Fruit fly (Drosophila melanogaster) whole organism, embryonic: ENCODE results near the gene Reck.

Experiments used
- CG11085 ChIP-seq: fragments of 200-800 bp; sonication (Bioruptor generic); IDR thresholded peaks from 2 replicates; pipeline ENCODE4 v1.3.6; 2022; ENCODE audit warnings: missing biosample characterization, missing genetic modification characterization
- CG11456 ChIP-seq: fragments of 200-800 bp; sonication (Bioruptor generic); IDR thresholded peaks from 3 replicates; pipeline ENCODE4 v1.3.6; 2022; ENCODE audit warnings: missing biosample characterization, missing genetic modification characterization
- CG1233 ChIP-seq: fragments of 200-800 bp; sonication (Bioruptor generic); optimal IDR thresholded peaks from 4 replicates; lab custom pipeline; 2018; ENCODE audit warnings: missing biosample characterization, mild to moderate bottlenecking, missing genetic modification characterization
- CG12769 ChIP-seq: fragments of 200-800 bp; sonication (Bioruptor generic); optimal IDR thresholded peaks from 2 replicates; lab custom pipeline; 2019; ENCODE audit warnings: missing biosample characterization, mild to moderate bottlenecking, missing genetic modification characterization, moderate library complexity
- CG13296 ChIP-seq: fragments of 200-800 bp; sonication (Bioruptor generic); optimal IDR thresholded peaks from 3 replicates; lab custom pipeline; 2018; ENCODE audit warnings: missing biosample characterization, mild to moderate bottlenecking, missing genetic modification characterization
- CG13775 ChIP-seq: fragments of 200-800 bp; sonication (Bioruptor generic); optimal IDR thresholded peaks from 3 replicates; lab custom pipeline; 2017; ENCODE audit warnings: missing biosample characterization, mild to moderate bottlenecking, missing genetic modification characterization
- CG1529 ChIP-seq: fragments of 200-800 bp; sonication (Bioruptor generic); optimal IDR thresholded peaks from 3 replicates; lab custom pipeline; 2018; ENCODE audit warnings: missing biosample characterization, missing genetic modification characterization
- CG1603 ChIP-seq: fragments of 200-800 bp; sonication (Bioruptor generic); optimal IDR thresholded peaks from 2 replicates; lab custom pipeline; 2019; ENCODE audit warnings: missing biosample characterization, mild to moderate bottlenecking, missing genetic modification characterization, moderate library complexity
- CG17359 ChIP-seq: fragments of 200-800 bp; sonication (Bioruptor generic); optimal IDR thresholded peaks from 3 replicates; lab custom pipeline; 2018; ENCODE audit warnings: missing biosample characterization, mild to moderate bottlenecking, missing genetic modification characterization, moderate library complexity
- CG18011 ChIP-seq: fragments of 200-800 bp; sonication (Bioruptor generic); optimal IDR thresholded peaks from 2 replicates; lab custom pipeline; 2017; ENCODE audit warnings: missing biosample characterization, missing genetic modification characterization, mild to moderate bottlenecking, moderate library complexity, missing genotype
- CG31388 ChIP-seq: fragments of 200-800 bp; sonication (Bioruptor generic); optimal IDR thresholded peaks from 2 replicates; lab custom pipeline; 2016; ENCODE audit warnings: missing biosample characterization, missing genetic modification characterization
- CG3407 ChIP-seq: fragments of 200-800 bp; sonication (Bioruptor generic); optimal IDR thresholded peaks from 2 replicates; lab custom pipeline; 2018; ENCODE audit warnings: missing biosample characterization, mild to moderate bottlenecking, missing genetic modification characterization
- CG42726 ChIP-seq: fragments of 200-800 bp; sonication (Bioruptor generic); IDR thresholded peaks from 2 replicates; pipeline ENCODE4 v1.3.6; 2022; ENCODE audit warnings: missing biosample characterization, missing genetic modification characterization; ENCODE audit not compliant: partially characterized antibody
- CG4707 ChIP-seq: fragments of 200-800 bp; sonication (Bioruptor generic); optimal IDR thresholded peaks from 2 replicates; lab custom pipeline; 2018; ENCODE audit warnings: missing biosample characterization, mild to moderate bottlenecking, missing genetic modification characterization, moderate library complexity
- CG4730 ChIP-seq: fragments of 200-800 bp; sonication (Bioruptor generic); IDR thresholded peaks from 2 replicates; pipeline ENCODE4 v1.3.6; 2022; ENCODE audit warnings: missing biosample characterization, missing genetic modification characterization
- CG7928 ChIP-seq: fragments of 200-800 bp; sonication (Bioruptor generic); optimal IDR thresholded peaks from 2 replicates; lab custom pipeline; 2017; ENCODE audit warnings: missing biosample characterization, mild to moderate bottlenecking, missing genetic modification characterization
- CG8089 ChIP-seq: fragments of 200-800 bp; sonication (Bioruptor generic); optimal IDR thresholded peaks from 3 replicates; lab custom pipeline; 2016; ENCODE audit warnings: missing biosample characterization, missing genetic modification characterization
- CG9215 ChIP-seq: fragments of 200-800 bp; sonication (Bioruptor generic); IDR thresholded peaks from 2 replicates; pipeline ENCODE4 v1.3.6; 2022; ENCODE audit warnings: missing biosample characterization, missing genetic modification characterization
- CTCF ChIP-seq: fragments of 200-800 bp; sonication (Bioruptor generic); optimal IDR thresholded peaks from 2 replicates; lab custom pipeline; 2017; ENCODE audit warnings: missing biosample characterization, mild to moderate bottlenecking, missing genetic modification characterization, moderate library complexity
- Dref ChIP-seq: fragments of 200-800 bp; sonication (Bioruptor generic); IDR thresholded peaks from 2 replicates; pipeline ENCODE4 v1.3.6; 2022; ENCODE audit warnings: missing biosample characterization, missing genetic modification characterization
- Fer3 ChIP-seq: fragments of 200-800 bp; sonication (Bioruptor generic); optimal IDR thresholded peaks from 2 replicates; lab custom pipeline; 2018; ENCODE audit warnings: missing biosample characterization, mild to moderate bottlenecking, missing genetic modification characterization, moderate library complexity
- H15 ChIP-seq: fragments of 200-800 bp; sonication (Bioruptor generic); IDR thresholded peaks from 3 replicates; pipeline ENCODE4 v1.3.6; 2022; ENCODE audit warnings: missing biosample characterization, missing genetic modification characterization
- HLH54F ChIP-seq: fragments of 200-800 bp; sonication (Bioruptor generic); optimal IDR thresholded peaks from 3 replicates; lab custom pipeline; 2016; ENCODE audit warnings: missing biosample characterization, missing genetic modification characterization
- HLHmδ ChIP-seq: fragments of 200-800 bp; sonication (Bioruptor generic); optimal IDR thresholded peaks from 2 replicates; lab custom pipeline; 2018; ENCODE audit warnings: missing biosample characterization, mild to moderate bottlenecking, missing genetic modification characterization, moderate library complexity
- Meics ChIP-seq: fragments of 200-800 bp; sonication (Bioruptor generic); optimal IDR thresholded peaks from 2 replicates; lab custom pipeline; 2017; ENCODE audit warnings: missing biosample characterization, mild to moderate bottlenecking, missing genetic modification characterization
- Mrtf ChIP-seq: fragments of 200-800 bp; sonication (Bioruptor generic); IDR thresholded peaks from 3 replicates; pipeline ENCODE4 v1.3.6; 2022; ENCODE audit warnings: missing biosample characterization, missing genetic modification characterization
- NK7.1 ChIP-seq: fragments of 200-800 bp; sonication (Bioruptor generic); optimal IDR thresholded peaks from 3 replicates; lab custom pipeline; 2016; ENCODE audit warnings: missing biosample characterization, missing genetic modification characterization
- Nf-YC ChIP-seq: fragments of 200-800 bp; optimal IDR thresholded peaks from 3 replicates; lab custom pipeline; 2019; ENCODE audit warnings: missing biosample characterization, mild to moderate bottlenecking, missing genetic modification characterization, moderate library complexity
- Opbp ChIP-seq: fragments of 200-800 bp; sonication (Bioruptor generic); IDR thresholded peaks from 3 replicates; pipeline ENCODE4 v1.3.6; 2022; ENCODE audit warnings: missing biosample characterization, missing genetic modification characterization; ENCODE audit not compliant: partially characterized antibody
- Stat92E ChIP-seq, 3 experiments: fragments of >200 bp in 2 of 3; fragments of 200-800 bp in 1 of 3; sonication (Bioruptor generic) in 1 of 3; optimal IDR thresholded peaks; 2 replicates each; lab custom pipeline; 2017 to 2019; ENCODE audit warnings: missing biosample characterization in 3 of 3, missing genetic modification characterization in 3 of 3, mild to moderate bottlenecking in 1 of 3, moderate library complexity in 1 of 3
- YL-1 ChIP-seq: fragments of 200-800 bp; sonication (Bioruptor generic); optimal IDR thresholded peaks from 3 replicates; lab custom pipeline; 2017; ENCODE audit warnings: missing biosample characterization, mild to moderate bottlenecking, missing genetic modification characterization
- abd-A ChIP-seq: fragments of 200-800 bp; sonication (Bioruptor generic); optimal IDR thresholded peaks from 3 replicates; lab custom pipeline; 2019; ENCODE audit warnings: missing biosample characterization, mild to moderate bottlenecking, missing genetic modification characterization, moderate library complexity
- al ChIP-seq: fragments of 200-800 bp; sonication (Bioruptor generic); IDR thresholded peaks from 2 replicates; pipeline ENCODE4 v1.3.6; 2022; ENCODE audit warnings: missing biosample characterization, missing genetic modification characterization
- az2 ChIP-seq: fragments of 200-800 bp; sonication (Bioruptor generic); optimal IDR thresholded peaks from 3 replicates; lab custom pipeline; 2016; ENCODE audit warnings: missing biosample characterization, missing genetic modification characterization
- caup ChIP-seq: fragments of 200-800 bp; sonication (Bioruptor generic); optimal IDR thresholded peaks from 3 replicates; lab custom pipeline; 2017; ENCODE audit warnings: missing biosample characterization, mild to moderate bottlenecking, missing genetic modification characterization, moderate library complexity; ENCODE audit not compliant: severe bottlenecking
- corto ChIP-seq: fragments of 200-800 bp; sonication (Bioruptor generic); optimal IDR thresholded peaks from 2 replicates; lab custom pipeline; 2016; ENCODE audit warnings: missing biosample characterization, mild to moderate bottlenecking, missing genetic modification characterization, moderate library complexity
- danr ChIP-seq: fragments of 200-800 bp; sonication (Bioruptor generic); IDR thresholded peaks from 2 replicates; pipeline ENCODE4 v1.3.6; 2022; ENCODE audit warnings: missing biosample characterization, missing genetic modification characterization
- en ChIP-seq: fragments of 200-800 bp; sonication (Bioruptor generic); optimal IDR thresholded peaks from 2 replicates; lab custom pipeline; 2016; ENCODE audit warnings: missing biosample characterization, missing genetic modification characterization
- hbn ChIP-seq: fragments of 200-800 bp; sonication (Bioruptor generic); IDR thresholded peaks from 2 replicates; pipeline ENCODE4 v1.3.6; 2022; ENCODE audit warnings: missing biosample characterization, missing genetic modification characterization; ENCODE audit not compliant: partially characterized antibody
- mam ChIP-seq: fragments of 200-800 bp; sonication (Bioruptor generic); optimal IDR thresholded peaks from 3 replicates; lab custom pipeline; 2016; ENCODE audit warnings: missing biosample characterization, missing genetic modification characterization
- mirr ChIP-seq: fragments of 200-800 bp; sonication (Bioruptor generic); optimal IDR thresholded peaks from 3 replicates; lab custom pipeline; 2018; ENCODE audit warnings: missing biosample characterization, mild to moderate bottlenecking, missing genetic modification characterization
- nau ChIP-seq: fragments of 200-800 bp; sonication (Bioruptor generic); optimal IDR thresholded peaks from 3 replicates; lab custom pipeline; 2017; ENCODE audit warnings: missing biosample characterization, mild to moderate bottlenecking, missing genetic modification characterization, missing genetic modification reagents
- otp ChIP-seq: fragments of 200-800 bp; sonication (Bioruptor generic); IDR thresholded peaks from 3 replicates; pipeline ENCODE4, ENCODE4 v1.3.6; 2022; ENCODE audit warnings: missing biosample characterization, missing genetic modification characterization
- pita ChIP-seq: fragments of 200-800 bp; sonication (Bioruptor generic); optimal IDR thresholded peaks from 2 replicates; lab custom pipeline; 2017; ENCODE audit warnings: missing biosample characterization, mild to moderate bottlenecking, missing genetic modification characterization
- run ChIP-seq: fragments of 200-800 bp; sonication (Bioruptor generic); optimal IDR thresholded peaks from 3 replicates; lab custom pipeline; 2018; ENCODE audit warnings: missing biosample characterization, mild to moderate bottlenecking, missing genetic modification characterization
- slbo ChIP-seq: fragments of 200-800 bp; sonication (Bioruptor generic); IDR thresholded peaks from 2 replicates; pipeline ENCODE4 v1.3.6; 2022; ENCODE audit warnings: missing biosample characterization, missing genetic modification characterization
- sqz ChIP-seq: fragments of 200-800 bp; sonication (Bioruptor generic); optimal IDR thresholded peaks from 3 replicates; lab custom pipeline; 2018; ENCODE audit warnings: missing biosample characterization, mild to moderate bottlenecking, missing genetic modification characterization
- toy ChIP-seq: fragments of 200-800 bp; sonication (Bioruptor generic); IDR thresholded peaks from 2 replicates; pipeline ENCODE4 v1.3.6; 2022; ENCODE audit warnings: missing biosample characterization, missing genetic modification characterization
- tup ChIP-seq: fragments of 200-800 bp; sonication (Bioruptor generic); optimal IDR thresholded peaks from 2 replicates; lab custom pipeline; 2016; ENCODE audit warnings: missing biosample characterization, mild to moderate bottlenecking, missing genetic modification characterization, moderate library complexity
- tx ChIP-seq: fragments of 200-800 bp; sonication (Bioruptor generic); optimal IDR thresholded peaks from 2 replicates; lab custom pipeline; 2016; ENCODE audit warnings: missing biosample characterization, missing genetic modification characterization
- unc-4 ChIP-seq: fragments of 200-800 bp; sonication (Bioruptor generic); IDR thresholded peaks from 2 replicates; pipeline ENCODE4 v1.3.6; 2022; ENCODE audit warnings: missing biosample characterization, missing genetic modification characterization; ENCODE audit not compliant: partially characterized antibody

Gene Reck

DNA sequence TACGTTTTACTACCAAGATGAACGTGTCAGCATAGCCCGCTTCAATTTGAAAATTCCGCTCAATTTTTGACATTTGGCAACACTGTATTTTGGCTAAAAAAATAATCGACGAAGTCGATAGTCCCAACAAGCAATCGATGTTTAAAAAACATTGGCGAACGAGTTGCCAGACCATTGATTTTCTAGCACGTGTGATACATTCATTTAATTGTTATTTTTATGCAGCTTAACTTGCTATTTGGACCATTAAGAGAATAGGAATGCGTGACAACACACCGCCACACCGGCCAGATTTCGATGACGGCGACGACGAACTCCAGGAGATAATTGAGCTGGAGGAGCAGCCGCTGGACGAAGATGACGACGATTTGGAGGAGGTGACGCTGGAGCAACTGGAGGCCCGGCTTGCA lies 31.2 kb downstream of the Reck start, which contains the start of gene CG5114 (continued):
- peak; percentile 43 for TF ChIP-seq tx
- peak; percentile 29 for TF ChIP-seq mirr
- no peak for TF ChIP-seq HLHmδ (GFP tag; lab: Kevin White, UChicago)
- TF ChIP-seq Fer3, result peak; percentile 42
- no peak for TF ChIP-seq danr (GFP tag; lab: Robert Waterston, UW)
- TF ChIP-seq NK7.1 (GFP tag; lab: Kevin White, UChicago), result peak; percentile 4
- TF ChIP-seq HLH54F (GFP tag; lab: Kevin White, UChicago), result peak; percentile 36
- TF ChIP-seq Nf-YC (tag; lab: Kevin White, UChicago), result peak; percentile 37
- no peak for TF ChIP-seq CG3407 (GFP tag; lab: Kevin White, UChicago)
- TF ChIP-seq corto, result no peak
- no peak; the same call in 2 of the 3 replicates for TF ChIP-seq H15 (GFP tag; lab: Robert Waterston, UW)
- peak; percentile 42 for TF ChIP-seq CG18011
- no peak for TF ChIP-seq CG31388 (GFP tag; lab: Kevin White, UChicago)
- TF ChIP-seq Opbp, result peak; percentile 94
- no peak for TF ChIP-seq CG8089 (GFP tag; lab: Kevin White, UChicago)
- TF ChIP-seq CG13775 (GFP tag; lab: Kevin White, UChicago), result no peak
- no peak for TF ChIP-seq CG9215 (GFP tag; lab: Robert Waterston, UW)
- TF ChIP-seq Stat92E (GFP tag; optimal IDR thresholded peaks at IDR 0.05; lab: Kevin White, UChicago), result no peak
- peak; percentile 17; the same call in 1 of the 2 replicates for TF ChIP-seq al (GFP tag; lab: Robert Waterston, UW)
- no peak for TF ChIP-seq toy (GFP tag; lab: Robert Waterston, UW)
- no peak for TF ChIP-seq CG1233 (GFP tag; lab: Kevin White, UChicago)
- TF ChIP-seq unc-4, result peak; percentile 90
- peak; percentile 2 for TF ChIP-seq en (GFP tag; lab: Kevin White, UChicago)
- no peak for TF ChIP-seq nau (GFP tag; lab: Kevin White, UChicago)
- TF ChIP-seq tup (GFP tag; lab: Kevin White, UChicago), result no peak
- peak; percentile 98 for TF ChIP-seq Dref (GFP tag; lab: Robert Waterston, UW)
- no peak for TF ChIP-seq run (tag; lab: Kevin White, UChicago)
- TF ChIP-seq CG1603, result peak; percentile 88
- TF ChIP-seq CTCF, result peak; percentile 44
- TF ChIP-seq pita (GFP tag; lab: Kevin White, UChicago), result no peak
- peak; percentile 37 for TF ChIP-seq caup (GFP tag; lab: Kevin White, UChicago)
- TF ChIP-seq mam, result peak; percentile 55
- peak; percentile 34 for TF ChIP-seq az2
- TF ChIP-seq sqz (GFP tag; lab: Kevin White, UChicago), result no peak
- no peak for TF ChIP-seq Mrtf (GFP tag; lab: Robert Waterston, UW)
- TF ChIP-seq slbo (GFP tag; lab: Robert Waterston, UW), result peak; percentile 50; the same call in 1 of the 2 replicates
- no peak for TF ChIP-seq Meics (GFP tag; lab: Kevin White, UChicago)
- no peak for TF ChIP-seq CG11085 (GFP tag; lab: Robert Waterston, UW)
- peak; percentile 65 for TF ChIP-seq CG12769 (tag; lab: Kevin White, UChicago)
- peak; percentile 93 for TF ChIP-seq CG42726 (GFP tag; lab: Robert Waterston, UW)
- TF ChIP-seq abd-A (tag; lab: Kevin White, UChicago), result peak; percentile 77
- peak; percentile 83 for TF ChIP-seq YL-1 (GFP tag; lab: Kevin White, UChicago)
- no peak for TF ChIP-seq otp (GFP tag; lab: Robert Waterston, UW)
- no peak for TF ChIP-seq CG1529
- TF ChIP-seq CG17359 (tag; lab: Kevin White, UChicago), result peak; percentile 14
- no peak for TF ChIP-seq CG4707 (GFP tag; lab: Kevin White, UChicago)
- peak; percentile 93 for TF ChIP-seq hbn (GFP tag; lab: Robert Waterston, UW)
- no peak for TF ChIP-seq CG11456 (GFP tag; lab: Robert Waterston, UW)
- TF ChIP-seq CG13296 (GFP tag; lab: Kevin White, UChicago), result peak; percentile 32
- no peak for TF ChIP-seq CG7928 (GFP tag; lab: Kevin White, UChicago)
- no peak for TF ChIP-seq CG4730 (GFP tag; lab: Robert Waterston, UW)
